Worm (Caenorhabditis elegans): ENCODE measurements around the gene R05H10.7.
A peak's percentile ranks its signal among the peaks of the same experiment; 100 is the strongest.

R05H10.7 gene

ce11 chrII:14822419-14822818 is 32.9 kb upstream of the R05H10.7 start (continued):
- TF ChIP-seq pqm-1 (tag; optimal IDR thresholded peaks at IDR 0.05) = no peak
- TF ChIP-seq tbx-2 (tag; optimal IDR thresholded peaks at IDR 0.05) = peak; percentile 78
- no peak for TF ChIP-seq ces-1 (GFP tag; optimal IDR thresholded peaks at IDR 0.05)
- TF ChIP-seq jun-1 (tag; optimal IDR thresholded peaks at IDR 0.05) = peak; percentile 71
- TF ChIP-seq nhr-85 (tag) = peak; percentile 95
- no peak for TF ChIP-seq F16B12.6 (tag; optimal IDR thresholded peaks at IDR 0.05)
- TF ChIP-seq mab-9 (GFP tag; IDR thresholded peaks at IDR 0.05) = no peak
- no peak for TF ChIP-seq alr-1 (tag; optimal IDR thresholded peaks at IDR 0.05; ENCODE audit: borderline replicate concordance)
- no peak for TF ChIP-seq hlh-4 (tag; optimal IDR thresholded peaks at IDR 0.05)
- TF ChIP-seq mdl-1 (tag; optimal IDR thresholded peaks at IDR 0.05) = peak in 1 of 2 experiments; percentile 80
- peak; percentile 70 for TF ChIP-seq nhr-19 (GFP tag; conservative IDR thresholded peaks at IDR 0.05)
- peak; percentile 47 for TF ChIP-seq ztf-4 (tag; optimal IDR thresholded peaks at IDR 0.05)
- TF ChIP-seq nhr-20 (tag; optimal IDR thresholded peaks at IDR 0.05) = peak; percentile 96
- TF ChIP-seq lin-13 (GFP tag; optimal IDR thresholded peaks at IDR 0.05) = peak; percentile 61
- TF ChIP-seq efl-3 (GFP tag; optimal IDR thresholded peaks at IDR 0.05) = no peak
- no peak for TF ChIP-seq aha-1 (tag; optimal IDR thresholded peaks at IDR 0.05)
- peak; percentile 54 for TF ChIP-seq rnt-1 (tag; optimal IDR thresholded peaks at IDR 0.05)
- peak; percentile 93 for TF ChIP-seq nhr-90 (tag; optimal IDR thresholded peaks at IDR 0.05; ENCODE audit: poor library complexity)
- no peak for TF ChIP-seq unc-98 (GFP tag; IDR thresholded peaks at IDR 0.05)
- TF ChIP-seq lir-3 (tag; optimal IDR thresholded peaks at IDR 0.05; ENCODE audit: poor library complexity) = peak; percentile 73
- no peak for TF ChIP-seq unc-130 (tag; optimal IDR thresholded peaks at IDR 0.05)
- TF ChIP-seq efl-1 (optimal IDR thresholded peaks at IDR 0.05) = peak; percentile 78 to 84
- peak; percentile 55 to 96 for TF ChIP-seq efl-1 (GFP tag; optimal IDR thresholded peaks at IDR 0.05 in 1 of 2)
- TF ChIP-seq dpl-1 (GFP tag; optimal IDR thresholded peaks at IDR 0.05) = peak; percentile 43 to 64 (median 46)
- TF ChIP-seq ztf-11 (tag; optimal IDR thresholded peaks at IDR 0.05) = no peak
- no peak for TF ChIP-seq unc-62 (GFP tag; optimal IDR thresholded peaks at IDR 0.05)
- peak; percentile 38 for TF ChIP-seq vab-15 (tag; optimal IDR thresholded peaks at IDR 0.05)
- TF ChIP-seq sptf-1 (tag; optimal IDR thresholded peaks at IDR 0.05) = no peak
- TF ChIP-seq unc-86 (tag; optimal IDR thresholded peaks at IDR 0.05) = no peak
- peak; percentile 84 for TF ChIP-seq blmp-1 (tag; optimal IDR thresholded peaks at IDR 0.05)
- TF ChIP-seq mep-1 (tag; optimal IDR thresholded peaks at IDR 0.05) = peak; percentile 73
- peak; percentile 53 for TF ChIP-seq skn-1 (tag; optimal IDR thresholded peaks at IDR 0.05)
- TF ChIP-seq sup-37 (GFP tag; optimal IDR thresholded peaks at IDR 0.05) = peak; percentile 35
- TF ChIP-seq ama-1 (optimal IDR thresholded peaks at IDR 0.05) = no peak
- TF ChIP-seq lin-15B (tag; optimal IDR thresholded peaks at IDR 0.05) = no peak
- peak; percentile 67 for TF ChIP-seq nhr-47 (tag; optimal IDR thresholded peaks at IDR 0.05)
- no peak for TF ChIP-seq ceh-90 (tag; optimal IDR thresholded peaks at IDR 0.05)
- TF ChIP-seq grh-1 (GFP tag; IDR thresholded peaks at IDR 0.05) = peak; percentile 85
- TF ChIP-seq lsy-2 (tag; optimal IDR thresholded peaks at IDR 0.05) = peak; percentile 62 to 68
- no peak for TF ChIP-seq nhr-76 (tag; optimal IDR thresholded peaks at IDR 0.05)
- no peak for TF ChIP-seq isw-1 (GFP tag; IDR thresholded peaks at IDR 0.05)
- TF ChIP-seq zag-1 (tag; optimal IDR thresholded peaks at IDR 0.05) = no peak
- TF ChIP-seq C34B4.2 (tag; optimal IDR thresholded peaks at IDR 0.05) = no peak
- TF ChIP-seq hlh-17 (GFP tag; optimal IDR thresholded peaks at IDR 0.05; ENCODE audit: borderline replicate concordance) = no peak
- TF ChIP-seq pag-3 (tag; optimal IDR thresholded peaks at IDR 0.05; ENCODE audit: borderline replicate concordance, insufficient read depth) = no peak
- peak; percentile 35 for TF ChIP-seq nhr-28 (tag; optimal IDR thresholded peaks at IDR 0.05)
- TF ChIP-seq ceh-88 (GFP tag; IDR thresholded peaks at IDR 0.05) = 0 out of 2 replicates have a peak, but pooled peaks have one; percentile 10
- TF ChIP-seq sox-4 (tag; optimal IDR thresholded peaks at IDR 0.05) = no peak

Measured in whole organism, L1 larva.